Worm (Caenorhabditis elegans) whole organism, L4 larva: ENCODE data around the gene F36H9.1.

Source experiments
- F26F4.8 ChIP-seq: fragments of 200-800 bp; sonication (Bioruptor generic); conservative IDR thresholded peaks from 2 replicates; pipeline ENCODE4 v1.3.6; 2022; ENCODE audit warnings: missing genetic modification characterization, missing compliant biosample characterization
- F44E2.7 ChIP-seq: fragments of 200-800 bp; sonication (Bioruptor generic); IDR thresholded peaks from 2 replicates; pipeline ENCODE4 v2.1.2; 2022; ENCODE audit warnings: missing genetic modification characterization, missing compliant biosample characterization
- R02D3.7 ChIP-seq: fragments of 150-350 bp; sonication (generic microtip); optimal IDR thresholded peaks from 3 replicates; lab custom pipeline; 2014; ENCODE audit warnings: missing biosample characterization, missing genetic modification characterization
- T26A8.4 ChIP-seq: fragments of 200-800 bp; sonication (Bioruptor generic); IDR thresholded peaks from 2 replicates; pipeline ENCODE4 v1.3.6; 2022; ENCODE audit warnings: missing genetic modification characterization, missing compliant biosample characterization
- Y5F2A.4 ChIP-seq: fragments of 200-800 bp; sonication (Bioruptor generic); optimal IDR thresholded peaks from 2 replicates; lab custom pipeline; 2018; ENCODE audit warnings: mild to moderate bottlenecking, missing genetic modification characterization, missing compliant biosample characterization
- aly-2 ChIP-seq: sonication (generic microtip); optimal IDR thresholded peaks from 2 replicates; lab custom pipeline; 2018; ENCODE audit warnings: missing biosample characterization, missing genetic modification characterization
- ceh-32 ChIP-seq: sonication (generic microtip); optimal IDR thresholded peaks from 2 replicates; lab custom pipeline; 2016; ENCODE audit warnings: mild to moderate bottlenecking, missing genetic modification characterization, missing compliant biosample characterization; ENCODE audit not compliant: poor library complexity
- ceh-44 ChIP-seq: fragments of 200-800 bp; sonication (Bioruptor generic); IDR thresholded peaks from 2 replicates; pipeline ENCODE4 v1.3.6; 2022; ENCODE audit warnings: missing genetic modification reagents, missing genetic modification characterization, missing compliant biosample characterization
- ceh-62 ChIP-seq: sonication (generic microtip); optimal IDR thresholded peaks from 2 replicates; lab custom pipeline; 2017; ENCODE audit warnings: missing biosample characterization, missing genetic modification characterization
- daf-12 ChIP-seq: fragments of 150-350 bp; optimal IDR thresholded peaks from 2 replicates; lab custom pipeline; 2014; ENCODE audit warnings: missing biosample characterization, missing genetic modification reagents, missing genetic modification characterization
- daf-16 ChIP-seq, 3 experiments: sonication (generic microtip); optimal IDR thresholded peaks; 2 replicates each; lab custom pipeline; 2016 to 2017; ENCODE audit warnings: missing genetic modification characterization in 3 of 3, missing genetic modification reagents in 3 of 3, mild to moderate bottlenecking in 2 of 3, missing compliant biosample characterization in 2 of 3, missing biosample characterization in 1 of 3, moderate library complexity in 1 of 3
- dmd-6 ChIP-seq: fragments of 200-800 bp; sonication (Bioruptor generic); IDR thresholded peaks from 2 replicates; pipeline ENCODE4 v1.3.6; 2022; ENCODE audit warnings: missing genetic modification reagents, missing genetic modification characterization, missing compliant biosample characterization
- duxl-1 ChIP-seq: sonication (generic microtip); optimal IDR thresholded peaks from 2 replicates; lab custom pipeline; 2016; ENCODE audit warnings: mild to moderate bottlenecking, missing genetic modification characterization, moderate library complexity, missing compliant biosample characterization; ENCODE audit not compliant: poor library complexity
- dve-1 ChIP-seq: sonication (generic microtip); optimal IDR thresholded peaks from 2 replicates; lab custom pipeline; 2017; ENCODE audit warnings: antibody characterized with exemption, mild to moderate bottlenecking, missing genetic modification characterization, missing compliant biosample characterization; ENCODE audit not compliant: insufficient read depth
- fkh-10 ChIP-seq: fragments of 150-350 bp; optimal IDR thresholded peaks from 2 replicates; lab custom pipeline; 2014; ENCODE audit warnings: missing biosample characterization, missing genetic modification reagents, missing genetic modification characterization
- hif-1 ChIP-seq, 2 experiments: sonication (generic microtip); optimal IDR thresholded peaks; 2 replicates each; lab custom pipeline; 2016 to 2017; ENCODE audit warnings: missing compliant biosample characterization in 2 of 2, missing genetic modification characterization in 2 of 2, missing genetic modification reagents in 2 of 2, missing genotype in 2 of 2, mild to moderate bottlenecking in 1 of 2
- hlh-11 ChIP-seq: fragments of 200-800 bp; sonication (Bioruptor generic); optimal IDR thresholded peaks from 2 replicates; lab custom pipeline; 2018; ENCODE audit warnings: mild to moderate bottlenecking, missing genetic modification characterization, missing compliant biosample characterization
- hlh-30 ChIP-seq: sonication (generic microtip); optimal IDR thresholded peaks from 2 replicates; lab custom pipeline; 2017; ENCODE audit warnings: antibody characterized with exemption, mild to moderate bottlenecking, missing genetic modification characterization, missing compliant biosample characterization; ENCODE audit not compliant: insufficient read depth
- lim-7 ChIP-seq: fragments of 200-800 bp; sonication (Bioruptor generic); IDR thresholded peaks from 2 replicates; pipeline ENCODE4 v1.3.6; 2022; ENCODE audit warnings: missing genetic modification characterization, missing compliant biosample characterization
- lin-15B ChIP-seq: fragments of 150-350 bp; sonication (generic microtip); optimal IDR thresholded peaks from 3 replicates; lab custom pipeline; 2014; ENCODE audit warnings: missing biosample characterization, missing genetic modification characterization
- mdl-1 ChIP-seq, 2 experiments: fragments of 150-350 bp in 1 of 2; sonication (generic microtip) in 1 of 2; optimal IDR thresholded peaks; 2 replicates each; lab custom pipeline; 2014 to 2017; ENCODE audit warnings: missing biosample characterization in 2 of 2, missing genetic modification characterization in 2 of 2
- mep-1 ChIP-seq: fragments of 150-350 bp; sonication (generic microtip); optimal IDR thresholded peaks from 3 replicates; lab custom pipeline; 2014; ENCODE audit warnings: missing biosample characterization, missing genetic modification characterization
- mes-2 ChIP-seq: sonication (generic microtip); optimal IDR thresholded peaks from 2 replicates; lab custom pipeline; 2016; ENCODE audit warnings: missing genotype, mild to moderate bottlenecking, missing genetic modification characterization, missing compliant biosample characterization; ENCODE audit not compliant: poor library complexity, severe bottlenecking
- mxl-3 ChIP-seq: fragments of 200-800 bp; sonication (Bioruptor generic); optimal IDR thresholded peaks from 2 replicates; lab custom pipeline; 2018; ENCODE audit warnings: mild to moderate bottlenecking, missing genetic modification characterization, missing compliant biosample characterization
- nhr-28 ChIP-seq: fragments of 150-350 bp; optimal IDR thresholded peaks from 2 replicates; lab custom pipeline; 2014; ENCODE audit warnings: missing biosample characterization, missing genetic modification characterization
- nhr-76 ChIP-seq: fragments of 150-350 bp; optimal IDR thresholded peaks from 2 replicates; lab custom pipeline; 2014; ENCODE audit warnings: missing biosample characterization, missing genetic modification characterization
- nhr-77 ChIP-seq: fragments of 150-350 bp; optimal IDR thresholded peaks from 2 replicates; lab custom pipeline; 2014; ENCODE audit warnings: missing biosample characterization, missing genetic modification characterization
- php-3 ChIP-seq: fragments of 200-800 bp; sonication (Bioruptor generic); IDR thresholded peaks from 2 replicates; pipeline ENCODE4 v1.3.6; 2022; ENCODE audit warnings: missing genetic modification reagents, missing genetic modification characterization, missing compliant biosample characterization
- pqm-1 ChIP-seq: sonication (generic microtip); optimal IDR thresholded peaks from 2 replicates; lab custom pipeline; 2017; ENCODE audit warnings: missing biosample characterization, missing genetic modification characterization
- rbr-2 ChIP-seq: sonication (generic microtip); optimal IDR thresholded peaks from 2 replicates; lab custom pipeline; 2016; ENCODE audit warnings: missing genotype, missing genetic modification characterization, missing compliant biosample characterization
- sdz-12 ChIP-seq: fragments of 200-800 bp; sonication (Bioruptor generic); optimal IDR thresholded peaks from 2 replicates; lab custom pipeline; 2018; ENCODE audit warnings: mild to moderate bottlenecking, missing genetic modification characterization, missing compliant biosample characterization
- skn-1 ChIP-seq: fragments of 150-350 bp; optimal IDR thresholded peaks from 2 replicates; lab custom pipeline; 2014; ENCODE audit warnings: missing biosample characterization, missing genetic modification characterization
- snpc-1.2 ChIP-seq: fragments of 200-800 bp; sonication (Bioruptor generic); IDR thresholded peaks from 2 replicates; pipeline ENCODE4 v1.3.6; 2022; ENCODE audit warnings: missing genetic modification reagents, missing genetic modification characterization, missing compliant biosample characterization
- spr-3 ChIP-seq: fragments of 200-800 bp; sonication (Bioruptor generic); optimal IDR thresholded peaks from 2 replicates; lab custom pipeline; 2018; ENCODE audit warnings: mild to moderate bottlenecking, missing genetic modification characterization, missing compliant biosample characterization
- unc-130 ChIP-seq: sonication (generic microtip); optimal IDR thresholded peaks from 2 replicates; lab custom pipeline; 2016; ENCODE audit warnings: missing genetic modification reagents, missing genetic modification characterization, missing compliant biosample characterization
- unc-39 ChIP-seq: sonication (generic microtip); optimal IDR thresholded peaks from 2 replicates; lab custom pipeline; 2017; ENCODE audit warnings: missing biosample characterization, missing genetic modification characterization
- ztf-11 ChIP-seq: fragments of 150-350 bp; optimal IDR thresholded peaks from 2 replicates; lab custom pipeline; 2014; ENCODE audit warnings: missing biosample characterization, missing genetic modification characterization

F36H9.1 gene

DNA sequence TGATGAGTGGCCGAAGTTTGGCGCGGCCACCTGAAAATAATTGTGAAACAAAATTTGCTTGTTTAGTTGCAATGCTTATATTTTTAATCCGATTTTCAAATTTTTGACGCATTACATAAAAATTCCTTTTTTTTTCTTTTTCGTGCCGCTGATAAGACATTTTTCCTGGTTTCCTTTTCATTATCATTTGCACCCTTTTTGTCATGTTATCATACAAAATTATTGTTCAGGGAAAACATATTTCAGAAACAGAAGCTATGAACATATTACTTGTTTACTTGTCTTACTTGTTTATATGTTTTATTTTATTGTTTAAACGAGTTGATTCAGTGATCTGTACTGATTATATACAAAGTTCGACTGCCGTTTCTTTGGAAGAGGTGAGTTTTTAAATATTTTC lies 33.6 kb upstream of the F36H9.1 start, which contains the start of gene clec-205 (continued):
- TF ChIP-seq F26F4.8 (no peak), skn-1 (tag; lab: Kevin White, UChicago) (no peak), daf-12 (no peak), nhr-77 (tag; lab: Kevin White, UChicago) (peak; percentile 1), ceh-62 (tag; lab: Kevin White, UChicago) (no peak), dmd-6 (GFP tag; lab: Robert Waterston, UW) (peak; percentile 36; the same call in 1 of the 2 replicates), F44E2.7 (GFP tag; lab: Robert Waterston, UW) (no peak), sdz-12 (GFP tag; lab: Kevin White, UChicago) (no peak), pqm-1 (tag; lab: Kevin White, UChicago) (peak; percentile 53), aly-2 (no peak), nhr-76 (tag; lab: Kevin White, UChicago) (no peak), T26A8.4 (GFP tag; lab: Robert Waterston, UW) (no peak), dve-1 (no peak), ceh-32 (tag; lab: Kevin White, UChicago) (no peak), hif-1 (tag; optimal IDR thresholded peaks at IDR 0.05; lab: Kevin White, UChicago) (no peak), daf-16 (GFP tag; optimal IDR thresholded peaks at IDR 0.05; lab: Kevin White, UChicago) (no peak), daf-16 (tag; optimal IDR thresholded peaks at IDR 0.05; lab: Kevin White, UChicago) (peak; percentile 86)

- TF ChIP-seq lin-15B (tag; lab: Kevin White, UChicago) (no peak), duxl-1 (tag; lab: Kevin White, UChicago) (no peak), nhr-28 (tag; lab: Kevin White, UChicago) (peak; percentile 22), Y5F2A.4 (GFP tag; lab: Kevin White, UChicago) (no peak)
These were observed 26.9 kb upstream of the F36H9.1 start for ce11 chrV:1767427-1767826.

DNA sequence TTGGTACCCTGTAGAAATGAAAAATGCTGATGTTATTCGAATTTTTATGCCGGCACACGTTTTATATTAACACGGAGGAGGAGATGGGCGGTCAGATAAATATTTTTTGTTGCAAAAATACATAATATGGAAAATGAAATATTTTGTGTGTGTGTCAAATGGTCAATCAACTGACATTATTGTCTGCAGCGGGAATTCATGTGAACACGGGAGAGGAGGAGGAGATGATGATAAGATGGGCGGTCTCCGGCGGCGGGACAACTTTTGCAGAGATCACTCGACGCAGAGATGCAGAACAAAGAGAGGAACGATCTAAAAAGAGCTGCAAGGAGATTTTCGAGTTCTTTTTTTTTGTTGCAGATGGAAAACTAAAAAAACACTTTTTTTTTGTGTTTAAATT lies 22.6 kb upstream of the F36H9.1 start, which contains the start of gene dhs-13:
TSS of gene dhs-13 (minus strand) at position 8 of the 400 bp plus-strand sequence.
- TF ChIP-seq lim-7 (no peak), hif-1 (tag; optimal IDR thresholded peaks at IDR 0.05; lab: Kevin White, UChicago) (no peak), snpc-1.2 (GFP tag; lab: Robert Waterston, UW) (no peak), mep-1 (tag; lab: Kevin White, UChicago) (peak; percentile 28), hlh-11 (tag; lab: Kevin White, UChicago) (peak; percentile 83), mxl-3 (GFP tag; lab: Kevin White, UChicago) (peak; percentile 66), dve-1 (peak; percentile 46), mdl-1 (tag; optimal IDR thresholded peaks at IDR 0.05; lab: Kevin White, UChicago) (peak in 1 of 2 experiments; percentile 14), php-3 (GFP tag; lab: Robert Waterston, UW) (no peak), mes-2 (tag; lab: Kevin White, UChicago) (peak; percentile 9), aly-2 (no peak), fkh-10 (GFP tag; lab: Kevin White, UChicago) (no peak), spr-3 (GFP tag; lab: Kevin White, UChicago) (no peak), ceh-32 (tag; lab: Kevin White, UChicago) (no peak), ztf-11 (tag; lab: Kevin White, UChicago) (no peak), unc-130 (GFP tag; lab: Kevin White, UChicago) (no peak), R02D3.7 (tag; lab: Kevin White, UChicago) (no peak), nhr-28 (tag; lab: Kevin White, UChicago) (peak; percentile 76), unc-39 (tag; lab: Kevin White, UChicago) (no peak), dmd-6 (GFP tag; lab: Robert Waterston, UW) (peak; percentile 67), hlh-30 (peak; percentile 93), daf-16 (GFP tag; optimal IDR thresholded peaks at IDR 0.05; lab: Kevin White, UChicago) (peak in 1 of 2 experiments; percentile 28), daf-16 (tag; optimal IDR thresholded peaks at IDR 0.05; lab: Kevin White, UChicago) (peak; percentile 4), pqm-1 (tag; lab: Kevin White, UChicago) (peak; percentile 27), ceh-44 (GFP tag; lab: Robert Waterston, UW) (no peak), rbr-2 (tag; lab: Kevin White, UChicago) (no peak)
